Fruit fly (Drosophila melanogaster): ENCODE data around the gene CG11898.

- TF ChIP-seq Met (GFP tag; optimal IDR thresholded peaks at IDR 0.05) (no peak), OdsH (GFP tag; optimal IDR thresholded peaks at IDR 0.05) (no peak), Gug (GFP tag; IDR thresholded peaks at IDR 0.05) (no peak), pdm3 (GFP tag; optimal IDR thresholded peaks at IDR 0.05) (no peak), CG3919 (GFP tag; optimal IDR thresholded peaks at IDR 0.05) (no peak), CG10669 (GFP tag; optimal IDR thresholded peaks at IDR 0.05) (no peak), Hr38 (GFP tag; optimal IDR thresholded peaks at IDR 0.05) (no peak), esn (GFP tag; optimal IDR thresholded peaks at IDR 0.05) (no peak), CG6854 (GFP tag; optimal IDR thresholded peaks at IDR 0.05) (no peak), Sox14 (GFP tag; optimal IDR thresholded peaks at IDR 0.05) (no peak)
Observed at dm6 chr3R:29220585-29220984, 55.1 kb downstream of the CG11898 start.

Measured in whole organism, prepupa.